Worm (Caenorhabditis elegans): ENCODE results near the gene srh-125.

DNA sequence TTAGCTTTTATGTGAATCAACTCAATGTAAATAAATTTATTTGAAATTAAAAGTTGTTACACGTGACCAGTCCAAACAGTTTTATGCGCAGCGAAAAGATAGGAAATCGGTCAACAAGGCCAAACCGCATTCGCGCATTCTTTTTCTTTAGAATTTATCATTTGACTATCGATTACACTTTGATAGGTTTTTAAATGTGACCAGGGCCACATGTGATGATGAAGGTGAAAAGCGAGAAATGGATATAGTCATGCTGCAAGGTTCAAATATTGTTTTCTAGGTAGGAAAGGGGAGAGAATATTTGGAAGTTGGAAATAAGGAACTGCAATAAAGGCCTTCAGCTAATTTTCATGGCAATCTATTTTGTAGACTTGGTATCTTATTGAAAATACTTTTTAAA lies 39.8 kb downstream of the srh-125 start:
- TF ChIP-seq ama-1 (optimal IDR thresholded peaks at IDR 0.05) (no peak), tbx-11 (GFP tag; IDR thresholded peaks at IDR 0.05) (no peak), hmbx-1 (tag; optimal IDR thresholded peaks at IDR 0.05) (no peak), ceh-13 (GFP tag; optimal IDR thresholded peaks at IDR 0.05) (no peak), flt-1 (GFP tag; IDR thresholded peaks at IDR 0.05) (no peak), ceh-36 (tag; optimal IDR thresholded peaks at IDR 0.05) (no peak), pes-1 (GFP tag; IDR thresholded peaks at IDR 0.05) (no peak), hnd-1 (tag; optimal IDR thresholded peaks at IDR 0.05) (no peak), F13C5.2 (tag; optimal IDR thresholded peaks at IDR 0.05) (no peak), tra-4 (tag; optimal IDR thresholded peaks at IDR 0.05) (no peak), sea-1 (GFP tag; conservative IDR thresholded peaks at IDR 0.05) (no peak), scrt-1 (GFP tag; IDR thresholded peaks at IDR 0.05) (no peak), B0310.2 (tag; optimal IDR thresholded peaks at IDR 0.05) (no peak), tbx-37 (GFP tag; conservative IDR thresholded peaks at IDR 0.05) (no peak)

Measured in whole organism, early embryonic.